Worm (Caenorhabditis elegans): ENCODE measurements around the gene T26A5.6.

T26A5.6 gene

DNA sequence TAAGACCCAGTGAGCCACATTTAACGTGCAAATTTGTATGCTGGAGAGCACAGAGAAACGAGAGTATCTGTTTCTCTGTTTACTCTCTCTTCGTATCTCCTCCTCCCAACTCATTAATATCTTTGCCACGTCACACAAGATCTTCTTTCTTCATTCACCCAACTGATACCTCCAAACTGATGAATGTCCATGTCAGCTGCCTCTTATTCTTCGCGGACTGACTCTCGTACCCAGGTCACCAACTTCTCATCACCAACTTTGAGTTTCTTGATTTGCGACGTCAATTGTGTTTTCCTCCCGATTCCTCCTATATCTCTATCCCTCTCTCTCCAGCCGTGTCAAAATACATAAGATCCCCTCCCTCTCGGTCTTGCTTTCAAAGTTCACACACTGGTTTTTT is 48.1 kb downstream of the T26A5.6 start (continued):
- TF ChIP-seq nhr-237 (tag; optimal IDR thresholded peaks at IDR 0.05) (no peak), dsc-1 (tag; optimal IDR thresholded peaks at IDR 0.05) (no peak), zag-1 (tag; optimal IDR thresholded peaks at IDR 0.05) (no peak), unc-62 (GFP tag; optimal IDR thresholded peaks at IDR 0.05) (no peak), mab-9 (GFP tag; IDR thresholded peaks at IDR 0.05) (no peak), lin-14 (GFP tag; optimal IDR thresholded peaks at IDR 0.05) (peak; percentile 56), hpl-2 (GFP tag; optimal IDR thresholded peaks at IDR 0.05) (no peak), F16B12.6 (tag; optimal IDR thresholded peaks at IDR 0.05) (no peak), ama-1 (optimal IDR thresholded peaks at IDR 0.05) (no peak)

DNA sequence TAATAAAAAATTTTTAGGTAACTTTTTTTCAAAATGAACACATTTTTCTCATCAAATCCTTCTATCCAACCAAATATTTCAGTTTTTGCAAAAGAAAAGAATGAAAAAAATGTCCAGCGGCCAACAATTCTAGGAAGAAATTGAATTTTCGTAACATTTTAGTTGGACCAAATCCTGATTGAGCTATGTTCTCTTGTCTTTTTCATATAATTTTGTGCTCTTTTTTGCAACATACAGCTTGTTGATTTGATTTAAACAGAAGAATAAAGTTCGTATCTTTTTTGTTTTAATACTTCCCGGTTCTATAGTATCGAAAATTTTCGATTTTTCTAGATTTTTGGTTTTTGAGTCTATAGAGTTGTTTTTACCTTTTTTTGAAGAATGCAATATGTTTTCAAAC is 51.1 kb downstream of the T26A5.6 start:
- TF ChIP-seq lin-14 (GFP tag; optimal IDR thresholded peaks at IDR 0.05) = peak; percentile 42
- peak; percentile 29 for TF ChIP-seq zag-1 (tag; optimal IDR thresholded peaks at IDR 0.05)
- no peak for TF ChIP-seq ztf-4 (tag; optimal IDR thresholded peaks at IDR 0.05)
- TF ChIP-seq C16A3.4 (tag; optimal IDR thresholded peaks at IDR 0.05) = no peak
- no peak for TF ChIP-seq F16B12.6 (tag; optimal IDR thresholded peaks at IDR 0.05)
- TF ChIP-seq fkh-10 (GFP tag; optimal IDR thresholded peaks at IDR 0.05) = peak; percentile 35

All from whole organism, L1 larva.